Fruit fly (Drosophila melanogaster) whole organism, embryonic: ENCODE results near the gene Erk7.

Experiments
- CG2199 ChIP-seq: fragments of 200-800 bp; sonication (Bioruptor generic); IDR thresholded peaks from 3 replicates; pipeline ENCODE4 v1.3.6; 2022; ENCODE audit warnings: missing biosample characterization, missing genetic modification characterization
- CG2678 ChIP-seq: fragments of 200-800 bp; sonication (Bioruptor generic); optimal IDR thresholded peaks from 3 replicates; lab custom pipeline; 2019; ENCODE audit warnings: missing biosample characterization, mild to moderate bottlenecking, missing genetic modification characterization, moderate library complexity
- CG5180 ChIP-seq: fragments of 200-800 bp; sonication (Bioruptor generic); optimal IDR thresholded peaks from 3 replicates; lab custom pipeline; 2017; ENCODE audit warnings: missing biosample characterization, missing genetic modification characterization, mild to moderate bottlenecking, moderate library complexity, missing genetic modification reagents
- CG7745 ChIP-seq: fragments of 200-800 bp; sonication (Bioruptor generic); optimal IDR thresholded peaks from 2 replicates; lab custom pipeline; 2018; ENCODE audit warnings: missing biosample characterization, mild to moderate bottlenecking, missing genetic modification characterization, moderate library complexity
- CrebB ChIP-seq: fragments of 200-800 bp; sonication (Bioruptor generic); optimal IDR thresholded peaks from 3 replicates; lab custom pipeline; 2018; ENCODE audit warnings: missing biosample characterization, mild to moderate bottlenecking, missing genetic modification characterization
- YL-1 ChIP-seq: fragments of 200-800 bp; sonication (Bioruptor generic); optimal IDR thresholded peaks from 3 replicates; lab custom pipeline; 2017; ENCODE audit warnings: missing biosample characterization, mild to moderate bottlenecking, missing genetic modification characterization
- jumu ChIP-seq: fragments of 200-800 bp; sonication (Bioruptor generic); optimal IDR thresholded peaks from 3 replicates; lab custom pipeline; 2016; ENCODE audit warnings: missing biosample characterization, missing genetic modification characterization

DNA sequence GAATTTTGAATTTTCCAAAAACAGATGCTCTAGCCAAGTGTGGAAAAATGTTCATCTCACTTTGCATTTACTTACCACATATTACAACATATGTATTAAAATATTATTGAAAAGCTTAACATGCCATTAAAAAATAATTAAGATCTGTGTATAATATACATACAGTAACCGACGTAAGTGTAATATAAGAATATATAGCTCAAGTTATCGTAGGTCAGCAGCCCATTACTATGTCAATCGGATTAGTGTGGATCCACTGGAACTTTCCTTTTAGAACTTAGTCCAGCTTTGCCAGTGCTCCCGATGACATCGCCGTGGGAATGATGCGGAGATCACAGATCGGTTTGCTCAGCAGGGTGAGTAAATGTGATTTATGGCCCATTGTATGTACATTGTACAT, 52.9 kb downstream of the Erk7 start, which contains the start of gene Obp8a:
- TF ChIP-seq CG5180 (GFP tag; lab: Kevin White, UChicago) (no peak), YL-1 (GFP tag; lab: Kevin White, UChicago) (no peak), jumu (GFP tag; lab: Kevin White, UChicago) (no peak), CrebB (tag; lab: Kevin White, UChicago) (no peak), CG7745 (tag; lab: Kevin White, UChicago) (no peak), CG2678 (tag; lab: Kevin White, UChicago) (no peak), CG2199 (GFP tag; lab: Robert Waterston, UW) (no peak)
